Fruit fly (Drosophila melanogaster) whole organism, adult: Measurements from ENCODE around the gene SA1.

ENCODE experiments used
- CG11617 ChIP-seq: fragments of 200-800 bp; sonication (Bioruptor generic); optimal IDR thresholded peaks from 2 replicates; lab custom pipeline; 2017; ENCODE audit warnings: mild to moderate bottlenecking, missing biosample characterization, missing genetic modification reagents, missing genetic modification characterization
- CG12768 ChIP-seq: fragments of 200-800 bp; sonication (Bioruptor generic); optimal IDR thresholded peaks from 2 replicates; lab custom pipeline; 2017; ENCODE audit warnings: missing biosample characterization, missing genetic modification characterization, mild to moderate bottlenecking, moderate library complexity, missing genetic modification reagents
- CG14711 ChIP-seq: fragments of 200-800 bp; sonication (Bioruptor generic); optimal IDR thresholded peaks from 2 replicates; lab custom pipeline; 2018; ENCODE audit warnings: missing biosample characterization, mild to moderate bottlenecking, missing genetic modification characterization, moderate library complexity
- CG1620 ChIP-seq: fragments of 200-800 bp; sonication (Bioruptor generic); optimal IDR thresholded peaks from 2 replicates; lab custom pipeline; 2016; ENCODE audit warnings: missing biosample characterization, missing genetic modification characterization
- CG33017 ChIP-seq: fragments of 200-800 bp; sonication (Bioruptor generic); optimal IDR thresholded peaks from 2 replicates; lab custom pipeline; 2018; ENCODE audit warnings: missing biosample characterization, mild to moderate bottlenecking, missing genetic modification characterization, moderate library complexity
- CG5204 ChIP-seq: fragments of 200-800 bp; sonication (Bioruptor generic); optimal IDR thresholded peaks from 2 replicates; lab custom pipeline; 2016; ENCODE audit warnings: missing biosample characterization, missing genetic modification characterization
- CG7045 ChIP-seq: fragments of 200-800 bp; sonication (Bioruptor generic); optimal IDR thresholded peaks from 2 replicates; lab custom pipeline; 2017; ENCODE audit warnings: missing biosample characterization, mild to moderate bottlenecking, missing genetic modification characterization
- bab1 ChIP-seq: fragments of 200-800 bp; sonication (Bioruptor generic); optimal IDR thresholded peaks from 3 replicates; lab custom pipeline; 2019; ENCODE audit warnings: missing biosample characterization, mild to moderate bottlenecking, missing genetic modification characterization, moderate library complexity
- cic ChIP-seq: fragments of 200-800 bp; sonication (Bioruptor generic); optimal IDR thresholded peaks from 2 replicates; lab custom pipeline; 2017; ENCODE audit warnings: missing biosample characterization, mild to moderate bottlenecking, missing genetic modification characterization, moderate library complexity
- cnc ChIP-seq, 2 experiments: fragments of >200 bp; optimal IDR thresholded peaks; 2 replicates each; lab custom pipeline; 2017
- pad ChIP-seq: fragments of 200-800 bp; sonication (Bioruptor generic); optimal IDR thresholded peaks from 3 replicates; lab custom pipeline; 2017; ENCODE audit warnings: missing biosample characterization, missing genetic modification characterization, mild to moderate bottlenecking, moderate library complexity, missing genetic modification reagents
- toe ChIP-seq: fragments of 200-800 bp; sonication (Bioruptor generic); optimal IDR thresholded peaks from 2 replicates; lab custom pipeline; 2016; ENCODE audit warnings: missing biosample characterization, missing genetic modification characterization

DNA sequence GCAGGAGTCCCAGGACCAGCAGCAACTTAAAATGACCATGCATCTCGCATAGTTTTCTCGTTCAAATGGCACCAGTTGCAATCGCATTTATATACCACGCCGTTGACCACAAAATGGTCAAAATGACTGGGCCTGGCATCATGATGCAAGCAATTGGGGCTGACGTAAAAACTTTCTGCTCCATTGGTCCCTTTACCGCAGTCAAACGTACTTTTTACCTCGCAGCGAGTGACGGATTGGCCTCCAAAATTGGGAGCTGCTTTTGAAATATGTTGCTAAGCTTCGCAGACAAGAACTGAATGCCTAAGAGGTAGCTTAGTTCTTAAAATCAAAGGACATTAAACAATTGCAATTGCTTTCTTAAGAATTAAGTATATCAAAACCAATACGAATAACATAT, 33.9 kb upstream of the SA1 start, which contains the start of gene CG32829:
- TF ChIP-seq bab1 (no peak), CG7045 (GFP tag; lab: Kevin White, UChicago) (no peak), pad (GFP tag; lab: Kevin White, UChicago) (no peak), toe (GFP tag; lab: Kevin White, UChicago) (no peak), cic (no peak), CG12768 (GFP tag; lab: Kevin White, UChicago) (no peak), CG11617 (GFP tag; lab: Kevin White, UChicago) (no peak), CG5204 (no peak), CG33017 (tag; lab: Kevin White, UChicago) (no peak), CG14711 (tag; lab: Kevin White, UChicago) (no peak), CG1620 (no peak), cnc (optimal IDR thresholded peaks at IDR 0.05; lab: Kevin White, UChicago) (no peak)
